Fruit fly (Drosophila melanogaster) whole organism, prepupa: ENCODE data around the gene Sema5c.

Source experiments
- CG1621 ChIP-seq: fragments of 200-800 bp; sonication (Bioruptor generic); optimal IDR thresholded peaks from 3 replicates; lab custom pipeline; 2018; ENCODE audit warnings: missing biosample characterization, mild to moderate bottlenecking, missing genetic modification characterization
- CG6808 ChIP-seq: fragments of 200-800 bp; sonication (Bioruptor generic); optimal IDR thresholded peaks from 3 replicates; lab custom pipeline; 2017; ENCODE audit warnings: missing biosample characterization, missing genetic modification characterization, mild to moderate bottlenecking, moderate library complexity, missing genetic modification reagents
- OdsH ChIP-seq: fragments of 200-800 bp; sonication (Bioruptor generic); optimal IDR thresholded peaks from 3 replicates; lab custom pipeline; 2016; ENCODE audit warnings: missing biosample characterization, missing genetic modification characterization
- Smox ChIP-seq: fragments of 200-800 bp; sonication (Bioruptor generic); optimal IDR thresholded peaks from 3 replicates; lab custom pipeline; 2016; ENCODE audit warnings: missing biosample characterization, missing genetic modification characterization
- ss ChIP-seq, 2 experiments: fragments of 200-800 bp; sonication (Bioruptor generic); optimal IDR thresholded peaks; 2 replicates in 1 of 2; 3 replicates in 1 of 2; lab custom pipeline; 2017 to 2018; ENCODE audit warnings: mild to moderate bottlenecking in 2 of 2, missing biosample characterization in 2 of 2, missing genetic modification characterization in 2 of 2, moderate library complexity in 1 of 2
- topi ChIP-seq: fragments of 200-800 bp; sonication (Bioruptor generic); optimal IDR thresholded peaks from 3 replicates; lab custom pipeline; 2016; ENCODE audit warnings: missing biosample characterization, missing genetic modification characterization

DNA sequence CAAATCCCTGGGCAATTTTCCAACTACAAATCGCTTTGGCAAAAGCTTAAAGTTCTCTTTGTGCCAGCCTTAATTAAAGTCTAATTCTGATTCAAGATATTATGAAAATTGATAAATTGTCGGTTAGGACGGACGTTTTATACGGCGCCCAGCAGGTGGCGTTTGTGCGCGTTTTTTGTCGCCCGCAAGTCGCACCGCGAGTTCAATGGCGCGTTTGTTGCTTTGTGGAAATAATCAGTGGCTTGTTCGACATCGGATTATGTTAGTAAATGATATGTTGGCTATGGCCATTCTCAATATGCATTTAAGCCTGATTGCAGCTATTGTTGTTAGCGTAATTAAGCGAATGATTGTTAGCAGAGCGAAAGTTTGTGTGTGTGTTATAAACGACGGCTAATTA lies 59.7 kb downstream of the Sema5c start:
- TF ChIP-seq Smox (GFP tag; lab: Kevin White, UChicago) (no peak), CG1621 (tag; lab: Kevin White, UChicago) (no peak), CG6808 (GFP tag; lab: Kevin White, UChicago) (no peak), ss (GFP tag; optimal IDR thresholded peaks at IDR 0.05; lab: Kevin White, UChicago) (no peak), topi (GFP tag; lab: Kevin White, UChicago) (no peak), OdsH (GFP tag; lab: Kevin White, UChicago) (no peak)
